Fruit fly (Drosophila melanogaster) whole organism, embryonic: ENCODE results near the gene Phs.

ENCODE experiments used
- Atf-2 ChIP-seq: fragments of 200-800 bp; sonication (Bioruptor generic); optimal IDR thresholded peaks from 2 replicates; lab custom pipeline; 2016; ENCODE audit warnings: missing biosample characterization, missing genetic modification characterization
- Blimp-1 ChIP-seq: fragments of 200-800 bp; sonication (Bioruptor generic); optimal IDR thresholded peaks from 3 replicates; lab custom pipeline; 2018; ENCODE audit warnings: missing biosample characterization, missing genetic modification characterization, mild to moderate bottlenecking, moderate library complexity, missing genetic modification reagents
- C15 ChIP-seq: fragments of 200-800 bp; sonication (Bioruptor generic); IDR thresholded peaks from 3 replicates; pipeline ENCODE4 v1.3.6; 2022; ENCODE audit warnings: missing biosample characterization, missing genetic modification characterization
- CG10209 ChIP-seq: fragments of 200-800 bp; sonication (Bioruptor generic); optimal IDR thresholded peaks from 3 replicates; lab custom pipeline; 2017; ENCODE audit warnings: missing biosample characterization, mild to moderate bottlenecking, missing genetic modification characterization, missing genetic modification reagents
- CG11504 ChIP-seq: fragments of 200-800 bp; sonication (Bioruptor generic); optimal IDR thresholded peaks from 3 replicates; lab custom pipeline; 2019; ENCODE audit warnings: missing biosample characterization, mild to moderate bottlenecking, missing genetic modification characterization, moderate library complexity
- CG12104 ChIP-seq: fragments of 200-800 bp; sonication (Bioruptor generic); optimal IDR thresholded peaks from 3 replicates; lab custom pipeline; 2016; ENCODE audit warnings: missing biosample characterization, missing genetic modification characterization
- CG12744 ChIP-seq: fragments of 200-800 bp; sonication (Bioruptor generic); optimal IDR thresholded peaks from 2 replicates; lab custom pipeline; 2016; ENCODE audit warnings: missing biosample characterization, missing genetic modification characterization
- CG13123 ChIP-seq: fragments of 200-800 bp; sonication (Bioruptor generic); optimal IDR thresholded peaks from 2 replicates; lab custom pipeline; 2016; ENCODE audit warnings: missing biosample characterization, missing genetic modification characterization
- CG15696 ChIP-seq: fragments of 200-800 bp; sonication (Bioruptor generic); optimal IDR thresholded peaks from 2 replicates; lab custom pipeline; 2019; ENCODE audit warnings: missing biosample characterization, mild to moderate bottlenecking, missing genetic modification characterization, moderate library complexity
- CG1603 ChIP-seq: fragments of 200-800 bp; sonication (Bioruptor generic); optimal IDR thresholded peaks from 2 replicates; lab custom pipeline; 2019; ENCODE audit warnings: missing biosample characterization, mild to moderate bottlenecking, missing genetic modification characterization, moderate library complexity
- CG17328 ChIP-seq: fragments of 200-800 bp; sonication (Bioruptor generic); IDR thresholded peaks from 2 replicates; pipeline ENCODE4 v1.3.6; 2022; ENCODE audit warnings: missing biosample characterization, missing genetic modification characterization
- CG17385 ChIP-seq: fragments of 200-800 bp; sonication (Bioruptor generic); optimal IDR thresholded peaks from 3 replicates; lab custom pipeline; 2018; ENCODE audit warnings: missing biosample characterization, mild to moderate bottlenecking, missing genetic modification characterization
- CG2199 ChIP-seq: fragments of 200-800 bp; sonication (Bioruptor generic); IDR thresholded peaks from 3 replicates; pipeline ENCODE4 v1.3.6; 2022; ENCODE audit warnings: missing biosample characterization, missing genetic modification characterization
- CG2202 ChIP-seq: fragments of 200-800 bp; sonication (Bioruptor generic); optimal IDR thresholded peaks from 2 replicates; lab custom pipeline; 2018; ENCODE audit warnings: missing biosample characterization, mild to moderate bottlenecking, missing genetic modification characterization
- CG2678 ChIP-seq: fragments of 200-800 bp; sonication (Bioruptor generic); optimal IDR thresholded peaks from 3 replicates; lab custom pipeline; 2019; ENCODE audit warnings: missing biosample characterization, mild to moderate bottlenecking, missing genetic modification characterization, moderate library complexity
- CG2712 ChIP-seq: fragments of 200-800 bp; optimal IDR thresholded peaks from 3 replicates; lab custom pipeline; 2019; ENCODE audit warnings: missing biosample characterization, mild to moderate bottlenecking, missing genetic modification characterization, moderate library complexity
- CG2889 ChIP-seq: fragments of 200-800 bp; sonication (Bioruptor generic); IDR thresholded peaks from 3 replicates; pipeline ENCODE4 v1.3.6; 2022; ENCODE audit warnings: missing biosample characterization, missing genetic modification characterization
- CG30431 ChIP-seq: fragments of 200-800 bp; sonication (Bioruptor generic); optimal IDR thresholded peaks from 2 replicates; lab custom pipeline; 2017; ENCODE audit warnings: missing biosample characterization, missing genetic modification characterization
- CG34224 ChIP-seq: fragments of 200-800 bp; sonication (Bioruptor generic); IDR thresholded peaks from 3 replicates; pipeline ENCODE4 v1.3.6; 2022; ENCODE audit warnings: missing biosample characterization, missing genetic modification characterization; ENCODE audit not compliant: partially characterized antibody
- CG4404 ChIP-seq: fragments of 200-800 bp; sonication (Bioruptor generic); IDR thresholded peaks from 2 replicates; pipeline ENCODE4 v1.3.6; 2022; ENCODE audit warnings: missing biosample characterization, missing genetic modification characterization
- CG4424 ChIP-seq: fragments of 200-800 bp; sonication (Bioruptor generic); optimal IDR thresholded peaks from 3 replicates; lab custom pipeline; 2016; ENCODE audit warnings: missing biosample characterization, missing genetic modification characterization
- CG4820 ChIP-seq: fragments of 200-800 bp; sonication (Bioruptor generic); optimal IDR thresholded peaks from 3 replicates; lab custom pipeline; 2016; ENCODE audit warnings: missing biosample characterization, missing genetic modification characterization
- CG6683 ChIP-seq: fragments of 200-800 bp; sonication (Bioruptor generic); optimal IDR thresholded peaks from 2 replicates; lab custom pipeline; 2017; ENCODE audit warnings: missing biosample characterization, mild to moderate bottlenecking, missing genetic modification characterization, missing genetic modification reagents
- CG7372 ChIP-seq: fragments of 200-800 bp; sonication (Bioruptor generic); IDR thresholded peaks from 2 replicates; pipeline ENCODE4 v1.3.6; 2022; ENCODE audit warnings: missing biosample characterization, missing genetic modification characterization
- CG7556 ChIP-seq: fragments of 200-800 bp; sonication (Bioruptor generic); optimal IDR thresholded peaks from 2 replicates; lab custom pipeline; 2017; ENCODE audit warnings: missing biosample characterization, mild to moderate bottlenecking, missing genetic modification characterization
- Deaf1 ChIP-seq: fragments of 200-800 bp; optimal IDR thresholded peaks from 3 replicates; lab custom pipeline; 2019; ENCODE audit warnings: missing biosample characterization, mild to moderate bottlenecking, missing genetic modification characterization, moderate library complexity
- Ets65A ChIP-seq: fragments of 200-800 bp; sonication (Bioruptor generic); peaks from one replicate; lab custom pipeline; 2016; ENCODE audit warnings: missing biosample characterization, missing genetic modification characterization
- Gsc ChIP-seq: fragments of 200-800 bp; sonication (Bioruptor generic); IDR thresholded peaks from 2 replicates; pipeline ENCODE4 v1.3.6; 2022; ENCODE audit warnings: missing biosample characterization, missing genetic modification characterization
- Mes4 ChIP-seq: fragments of 200-800 bp; sonication (Bioruptor generic); optimal IDR thresholded peaks from 2 replicates; lab custom pipeline; 2016; ENCODE audit warnings: missing biosample characterization, missing genetic modification characterization
- NFAT ChIP-seq: fragments of 200-800 bp; sonication (Bioruptor generic); IDR thresholded peaks from 2 replicates; pipeline ENCODE4 v1.3.6; 2022; ENCODE audit warnings: missing biosample characterization, missing genetic modification characterization
- Nf-YA ChIP-seq: fragments of 200-800 bp; sonication (Bioruptor generic); IDR thresholded peaks from 2 replicates; pipeline ENCODE4 v1.3.6; 2022; ENCODE audit warnings: missing biosample characterization, missing genetic modification characterization
- Oli ChIP-seq: fragments of 200-800 bp; sonication (Bioruptor generic); optimal IDR thresholded peaks from 2 replicates; lab custom pipeline; 2018; ENCODE audit warnings: missing biosample characterization, mild to moderate bottlenecking, missing genetic modification characterization, moderate library complexity
- Xbp1 ChIP-seq: fragments of 200-800 bp; sonication (Bioruptor generic); optimal IDR thresholded peaks from 3 replicates; lab custom pipeline; 2016; ENCODE audit warnings: missing biosample characterization, mild to moderate bottlenecking, missing genetic modification characterization
- ara ChIP-seq: fragments of 200-800 bp; sonication (Bioruptor generic); IDR thresholded peaks from 2 replicates; pipeline ENCODE4 v1.3.6; 2022; ENCODE audit warnings: missing biosample characterization, missing genetic modification characterization
- az2 ChIP-seq: fragments of 200-800 bp; sonication (Bioruptor generic); optimal IDR thresholded peaks from 3 replicates; lab custom pipeline; 2016; ENCODE audit warnings: missing biosample characterization, missing genetic modification characterization
- cato ChIP-seq: fragments of 200-800 bp; sonication (Bioruptor generic); optimal IDR thresholded peaks from 2 replicates; lab custom pipeline; 2016; ENCODE audit warnings: missing biosample characterization, missing genetic modification characterization, borderline replicate concordance
- da ChIP-seq: fragments of 200-800 bp; sonication (Bioruptor generic); optimal IDR thresholded peaks from 2 replicates; lab custom pipeline; 2016; ENCODE audit warnings: missing biosample characterization, missing genetic modification characterization
- dati ChIP-seq: fragments of 200-800 bp; sonication (Bioruptor generic); IDR thresholded peaks from 2 replicates; pipeline ENCODE4 v1.3.6; 2022; ENCODE audit warnings: missing biosample characterization, missing genetic modification characterization
- dmrt11E ChIP-seq: fragments of 200-800 bp; sonication (Bioruptor generic); optimal IDR thresholded peaks from 3 replicates; lab custom pipeline; 2018; ENCODE audit warnings: missing biosample characterization, mild to moderate bottlenecking, missing genetic modification characterization, moderate library complexity
- emc ChIP-seq: fragments of 200-800 bp; sonication (Bioruptor generic); optimal IDR thresholded peaks from 2 replicates; lab custom pipeline; 2016; ENCODE audit warnings: missing biosample characterization, missing genetic modification characterization
- fd96Cb ChIP-seq: fragments of 200-800 bp; sonication (Bioruptor generic); optimal IDR thresholded peaks from 2 replicates; lab custom pipeline; 2018; ENCODE audit warnings: missing biosample characterization, mild to moderate bottlenecking, missing genetic modification characterization, moderate library complexity
- gem ChIP-seq: fragments of 200-800 bp; sonication (Bioruptor generic); optimal IDR thresholded peaks from 2 replicates; lab custom pipeline; 2019; ENCODE audit warnings: missing biosample characterization, mild to moderate bottlenecking, missing genetic modification characterization, moderate library complexity
- grau ChIP-seq: fragments of 200-800 bp; optimal IDR thresholded peaks from 3 replicates; lab custom pipeline; 2019; ENCODE audit warnings: missing biosample characterization, mild to moderate bottlenecking, missing genetic modification characterization, moderate library complexity
- gsb-n ChIP-seq: fragments of 200-800 bp; sonication (Bioruptor generic); optimal IDR thresholded peaks from 3 replicates; lab custom pipeline; 2018; ENCODE audit warnings: missing biosample characterization, mild to moderate bottlenecking, missing genetic modification characterization
- jing ChIP-seq: fragments of 200-800 bp; sonication (Bioruptor generic); optimal IDR thresholded peaks from 2 replicates; lab custom pipeline; 2018; ENCODE audit warnings: missing biosample characterization, mild to moderate bottlenecking, missing genetic modification characterization
- stwl ChIP-seq: fragments of 200-800 bp; sonication (Bioruptor generic); optimal IDR thresholded peaks from 3 replicates; lab custom pipeline; 2018; ENCODE audit warnings: missing biosample characterization, mild to moderate bottlenecking, missing genetic modification characterization, moderate library complexity
- tin ChIP-seq: fragments of 200-800 bp; sonication (Bioruptor generic); optimal IDR thresholded peaks from 3 replicates; lab custom pipeline; 2016; ENCODE audit warnings: missing biosample characterization, missing genetic modification characterization
- toy ChIP-seq: fragments of 200-800 bp; sonication (Bioruptor generic); IDR thresholded peaks from 2 replicates; pipeline ENCODE4 v1.3.6; 2022; ENCODE audit warnings: missing biosample characterization, missing genetic modification characterization
- trem ChIP-seq: fragments of 200-800 bp; optimal IDR thresholded peaks from 3 replicates; lab custom pipeline; 2019; ENCODE audit warnings: missing biosample characterization, mild to moderate bottlenecking, missing genetic modification characterization, moderate library complexity
- twi ChIP-seq: fragments of 200-800 bp; optimal IDR thresholded peaks from 2 replicates; lab custom pipeline; 2019; ENCODE audit warnings: missing biosample characterization, mild to moderate bottlenecking, missing genetic modification characterization, moderate library complexity
- zfh1 ChIP-seq: fragments of 200-800 bp; sonication (Bioruptor generic); IDR thresholded peaks from 3 replicates; pipeline ENCODE4 v1.3.6; 2022; ENCODE audit warnings: missing biosample characterization, missing genetic modification characterization

The Phs gene

dm6 chr3L:15672800-15673199 lies 53.1 kb downstream of the Phs start (continued):
- 0 out of 3 replicates have a peak, but pooled peaks have one; percentile 4 for TF ChIP-seq CG2889 (GFP tag; lab: Robert Waterston, UW)
- peak; percentile 44 for TF ChIP-seq CG15696 (tag; lab: Kevin White, UChicago)
- TF ChIP-seq dati (GFP tag; lab: Robert Waterston, UW) = 0 out of 2 replicates have a peak, but pooled peaks have one; percentile 19
- no peak for TF ChIP-seq da (GFP tag; lab: Kevin White, UChicago)
- TF ChIP-seq CG34224 (GFP tag; lab: Robert Waterston, UW) = no peak
- TF ChIP-seq CG7372 (GFP tag; lab: Robert Waterston, UW) = no peak
- peak; percentile 88 for TF ChIP-seq dmrt11E (tag; lab: Kevin White, UChicago)
- TF ChIP-seq Deaf1 (tag; lab: Kevin White, UChicago) = no peak
- no peak for TF ChIP-seq CG17385 (GFP tag; lab: Kevin White, UChicago)
- no peak for TF ChIP-seq CG6683
- peak; percentile 30 for TF ChIP-seq CG2202 (tag; lab: Kevin White, UChicago)
- peak; percentile 43 for TF ChIP-seq CG4424
- TF ChIP-seq CG10209 (GFP tag; lab: Kevin White, UChicago) = peak; percentile 11
- TF ChIP-seq gsb-n = peak; percentile 51
- TF ChIP-seq CG2712 (tag; lab: Kevin White, UChicago) = peak; percentile 72
- TF ChIP-seq az2 = peak; percentile 43
- no peak for TF ChIP-seq C15 (GFP tag; lab: Robert Waterston, UW)
- peak; percentile 29 for TF ChIP-seq CG1603 (tag; lab: Kevin White, UChicago)
- peak; percentile 26 for TF ChIP-seq twi (tag; lab: Kevin White, UChicago)
- no peak for TF ChIP-seq CG13123 (GFP tag; lab: Kevin White, UChicago)
- TF ChIP-seq CG30431 (GFP tag; lab: Kevin White, UChicago) = peak; percentile 25
- no peak for TF ChIP-seq CG12744 (GFP tag; lab: Kevin White, UChicago)
- peak; percentile 36 for TF ChIP-seq Blimp-1 (GFP tag; lab: Kevin White, UChicago)
- TF ChIP-seq CG17328 (GFP tag; lab: Robert Waterston, UW) = peak; percentile 40; the same call in 1 of the 2 replicates
- TF ChIP-seq tin = peak; percentile 22
- TF ChIP-seq NFAT = no peak
- peak; percentile 21 for TF ChIP-seq Xbp1 (GFP tag; lab: Kevin White, UChicago)
- TF ChIP-seq Nf-YA = no peak
- peak; percentile 5 for TF ChIP-seq CG12104
- TF ChIP-seq stwl = peak; percentile 31
- TF ChIP-seq cato (GFP tag; lab: Kevin White, UChicago) = peak; percentile 7
- peak; percentile 8 for TF ChIP-seq CG7556
- no peak for TF ChIP-seq Gsc (GFP tag; lab: Robert Waterston, UW)
- peak; percentile 29; the same call in 1 of the 2 replicates for TF ChIP-seq CG4404
- no peak for TF ChIP-seq Mes4 (GFP tag; lab: Kevin White, UChicago)
- TF ChIP-seq grau (tag; lab: Kevin White, UChicago) = peak; percentile 51
- TF ChIP-seq toy (GFP tag; lab: Robert Waterston, UW) = no peak
- peak; percentile 6 for TF ChIP-seq CG4820 (GFP tag; lab: Kevin White, UChicago)
- TF ChIP-seq trem (tag; lab: Kevin White, UChicago) = peak; percentile 37
- TF ChIP-seq gem (tag; lab: Kevin White, UChicago) = peak; percentile 67
- TF ChIP-seq emc = no peak
- TF ChIP-seq Oli (tag; lab: Kevin White, UChicago) = peak; percentile 27
- peak; percentile 17 for TF ChIP-seq CG2678 (tag; lab: Kevin White, UChicago)
- TF ChIP-seq zfh1 (GFP tag; lab: Robert Waterston, UW) = peak; percentile 35; the same call in 1 of the 3 replicates
- no peak for TF ChIP-seq Atf-2 (GFP tag; lab: Kevin White, UChicago)
- no peak for TF ChIP-seq CG2199 (GFP tag; lab: Robert Waterston, UW)
- TF ChIP-seq Ets65A (GFP tag; lab: Kevin White, UChicago) = peak; percentile 92
- no peak for TF ChIP-seq jing (GFP tag; lab: Kevin White, UChicago)
- peak; percentile 44 for TF ChIP-seq CG11504 (tag; lab: Kevin White, UChicago)
- TF ChIP-seq fd96Cb = peak; percentile 39
- peak; percentile 50; the same call in 1 of the 2 replicates for TF ChIP-seq ara
